Worm (Caenorhabditis elegans): ENCODE data around the gene K09E9.7.

K09E9.7 gene

DNA sequence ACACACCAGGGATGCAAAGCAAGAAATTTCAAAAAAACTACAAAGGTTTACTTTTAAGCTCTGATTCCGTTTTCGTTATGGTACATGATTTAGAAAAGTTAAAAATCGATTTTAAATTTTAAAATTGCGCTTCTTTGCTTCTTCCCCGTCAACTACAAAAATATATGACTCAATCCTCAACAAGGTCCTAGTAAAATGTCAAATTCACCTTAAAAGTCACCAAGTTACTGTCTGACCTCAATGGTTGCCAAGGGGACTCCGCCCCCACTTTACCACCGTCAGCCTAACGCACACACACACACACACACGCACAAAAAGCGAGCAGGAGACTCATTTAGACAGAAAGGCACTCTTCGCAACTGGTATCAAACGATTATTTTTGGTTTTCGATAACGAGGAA, 40.7 kb downstream of the K09E9.7 start, which contains the start of gene gpn-1:
Gene gpn-1, plus strand, starts transcription at position 301 of the 400 bp plus-strand sequence.
- no peak for TF ChIP-seq lim-6 (tag; optimal IDR thresholded peaks at IDR 0.05)

DNA sequence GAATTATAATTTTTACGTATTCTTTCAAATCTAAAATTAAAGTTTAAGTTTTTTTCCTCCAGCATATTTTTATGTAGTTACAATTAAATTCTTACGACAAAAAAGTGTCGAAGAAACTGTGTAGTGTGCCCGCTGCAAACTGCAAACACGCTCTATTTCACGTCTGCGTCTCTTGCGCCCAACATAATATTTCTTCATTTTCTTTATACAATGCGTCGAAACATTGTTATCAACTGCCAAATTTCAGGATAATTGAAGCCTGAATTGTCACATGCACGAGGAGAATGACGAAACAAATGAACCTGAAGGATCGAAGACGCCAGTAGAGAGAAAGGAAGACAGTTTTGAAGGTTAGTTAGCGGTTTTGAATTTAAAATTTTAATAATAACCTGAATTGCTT, 48.5 kb downstream of the K09E9.7 start, which contains the start of gene C03H12.1:
Gene C03H12.1, plus strand, starts transcription at position 206 of the 400 bp plus-strand sequence.
- peak; percentile 12 for TF ChIP-seq elt-2 (tag; optimal IDR thresholded peaks at IDR 0.05)
- no peak for TF ChIP-seq Y22D7AL.16 (tag; optimal IDR thresholded peaks at IDR 0.05)

Measured in whole organism, late embryonic.